Fruit fly (Drosophila melanogaster): ENCODE measurements around the gene Zmynd10.

Gene Zmynd10

dm6 chr3L:13022854-13023560 lies 3.2 kb downstream of the Zmynd10 start, which contains the start of gene RpS12 (continued):
- TF ChIP-seq jing (GFP tag; optimal IDR thresholded peaks at IDR 0.05) = peak; percentile 22
- TF ChIP-seq az2 (GFP tag; optimal IDR thresholded peaks at IDR 0.05) = peak; percentile 48
- TF ChIP-seq nmo (GFP tag; optimal IDR thresholded peaks at IDR 0.05) = peak; percentile 56
- TF ChIP-seq tx (GFP tag; optimal IDR thresholded peaks at IDR 0.05) = peak; percentile 51
- TF ChIP-seq Fer1 (GFP tag; optimal IDR thresholded peaks at IDR 0.05) = peak; percentile 84
- peak; percentile 72 for TF ChIP-seq Oaz (GFP tag; IDR thresholded peaks at IDR 0.05)
- no peak for TF ChIP-seq Doc2 (GFP tag; IDR thresholded peaks at IDR 0.05)
- TF ChIP-seq CG10654 (GFP tag; optimal IDR thresholded peaks at IDR 0.05) = peak; percentile 80
- TF ChIP-seq CG11093 (GFP tag; IDR thresholded peaks at IDR 0.05) = no peak
- TF ChIP-seq CG11696 (GFP tag; IDR thresholded peaks at IDR 0.05) = no peak
- TF ChIP-seq CG6765 (GFP tag; optimal IDR thresholded peaks at IDR 0.05) = peak; percentile 86
- TF ChIP-seq CG2712 (tag; optimal IDR thresholded peaks at IDR 0.05) = peak; percentile 43
- peak; percentile 49 for TF ChIP-seq CG14860 (GFP tag; IDR thresholded peaks at IDR 0.05; ENCODE audit: partially characterized antibody)
- no peak for TF ChIP-seq crol (GFP tag; IDR thresholded peaks at IDR 0.05)
- peak; percentile 82 for TF ChIP-seq hb (GFP tag; IDR thresholded peaks at IDR 0.05; ENCODE audit: partially characterized antibody)
- peak; percentile 83 for TF ChIP-seq CG17328 (GFP tag; IDR thresholded peaks at IDR 0.05)
- TF ChIP-seq CG8290 (GFP tag; optimal IDR thresholded peaks at IDR 0.05) = peak; percentile 71
- TF ChIP-seq CG8290 (tag; optimal IDR thresholded peaks at IDR 0.05) = peak in 1 of 2 experiments; percentile 95
- TF ChIP-seq chinmo (GFP tag; IDR thresholded peaks at IDR 0.05; ENCODE audit: partially characterized antibody) = peak; percentile 60; the same call in 1 of the 4 replicates
- TF ChIP-seq CG12104 (GFP tag; optimal IDR thresholded peaks at IDR 0.05) = peak; percentile 77
- TF ChIP-seq sens (GFP tag) = peak; percentile 92
- TF ChIP-seq CG17361 (GFP tag; IDR thresholded peaks at IDR 0.05) = peak; percentile 70
- TF ChIP-seq grn (GFP tag; optimal IDR thresholded peaks at IDR 0.05) = no peak
- TF ChIP-seq HmgZ (tag; optimal IDR thresholded peaks at IDR 0.05) = peak; percentile 59
- TF ChIP-seq CG9817 (tag; optimal IDR thresholded peaks at IDR 0.05) = peak; percentile 73
- TF ChIP-seq Gug (GFP tag; IDR thresholded peaks at IDR 0.05) = no peak
- peak; percentile 73 for TF ChIP-seq CG12391 (tag; optimal IDR thresholded peaks at IDR 0.05)
- TF ChIP-seq ara (GFP tag; IDR thresholded peaks at IDR 0.05) = 0 out of 2 replicates have a peak, but pooled peaks have one; percentile 3
- peak; percentile 34 for TF ChIP-seq Kr (GFP tag; optimal IDR thresholded peaks at IDR 0.05)
- peak; percentile 62; the same call in 2 of the 3 replicates for TF ChIP-seq CG6175 (GFP tag; IDR thresholded peaks at IDR 0.05)
- peak; percentile 86 for TF ChIP-seq CG42726 (GFP tag; IDR thresholded peaks at IDR 0.05; ENCODE audit: partially characterized antibody)
- TF ChIP-seq hth (optimal IDR thresholded peaks at IDR 0.05) = no peak
- peak; percentile 87 for TF ChIP-seq CG12071 (GFP tag; optimal IDR thresholded peaks at IDR 0.05)
- TF ChIP-seq lbe (GFP tag; optimal IDR thresholded peaks at IDR 0.05) = peak; percentile 67
- TF ChIP-seq CG7357 (GFP tag; IDR thresholded peaks at IDR 0.05) = peak; percentile 84
- TF ChIP-seq CG2120 (GFP tag; optimal IDR thresholded peaks at IDR 0.05) = peak; percentile 65
- TF ChIP-seq dysf (GFP tag; IDR thresholded peaks at IDR 0.05) = peak; percentile 69
- TF ChIP-seq CG2889 (GFP tag; IDR thresholded peaks at IDR 0.05) = 0 out of 3 replicates have a peak, but pooled peaks have one; percentile 39
- TF ChIP-seq pfk (GFP tag; optimal IDR thresholded peaks at IDR 0.05) = peak; percentile 66
- peak; percentile 57 for TF ChIP-seq seq (GFP tag; IDR thresholded peaks at IDR 0.05)
- TF ChIP-seq CG6254 (GFP tag; optimal IDR thresholded peaks at IDR 0.05) = peak; percentile 42
- TF ChIP-seq dmrt99B (tag; optimal IDR thresholded peaks at IDR 0.05) = peak; percentile 54
- peak; percentile 68 for TF ChIP-seq HLHmδ (GFP tag; optimal IDR thresholded peaks at IDR 0.05)
- peak; percentile 78 for TF ChIP-seq Dad (GFP tag; optimal IDR thresholded peaks at IDR 0.05)
- TF ChIP-seq CG10959 (GFP tag; IDR thresholded peaks at IDR 0.05) = peak; percentile 55; the same call in 1 of the 2 replicates
- TF ChIP-seq Dfd (GFP tag; optimal IDR thresholded peaks at IDR 0.05) = no peak
- peak; percentile 52; the same call in 1 of the 3 replicates for TF ChIP-seq Doc3 (GFP tag; IDR thresholded peaks at IDR 0.05; ENCODE audit: partially characterized antibody)
- TF ChIP-seq danr (GFP tag; IDR thresholded peaks at IDR 0.05) = no peak
- TF ChIP-seq Hmx (GFP tag; optimal IDR thresholded peaks at IDR 0.05) = no peak
- TF ChIP-seq sim (GFP tag; IDR thresholded peaks at IDR 0.05) = 0 out of 2 replicates have a peak, but pooled peaks have one; percentile 25
